Fruit fly (Drosophila melanogaster): ENCODE data around the gene escl.
A peak's percentile ranks its signal among the peaks of the same experiment; 100 is the strongest.

Gene escl

DNA sequence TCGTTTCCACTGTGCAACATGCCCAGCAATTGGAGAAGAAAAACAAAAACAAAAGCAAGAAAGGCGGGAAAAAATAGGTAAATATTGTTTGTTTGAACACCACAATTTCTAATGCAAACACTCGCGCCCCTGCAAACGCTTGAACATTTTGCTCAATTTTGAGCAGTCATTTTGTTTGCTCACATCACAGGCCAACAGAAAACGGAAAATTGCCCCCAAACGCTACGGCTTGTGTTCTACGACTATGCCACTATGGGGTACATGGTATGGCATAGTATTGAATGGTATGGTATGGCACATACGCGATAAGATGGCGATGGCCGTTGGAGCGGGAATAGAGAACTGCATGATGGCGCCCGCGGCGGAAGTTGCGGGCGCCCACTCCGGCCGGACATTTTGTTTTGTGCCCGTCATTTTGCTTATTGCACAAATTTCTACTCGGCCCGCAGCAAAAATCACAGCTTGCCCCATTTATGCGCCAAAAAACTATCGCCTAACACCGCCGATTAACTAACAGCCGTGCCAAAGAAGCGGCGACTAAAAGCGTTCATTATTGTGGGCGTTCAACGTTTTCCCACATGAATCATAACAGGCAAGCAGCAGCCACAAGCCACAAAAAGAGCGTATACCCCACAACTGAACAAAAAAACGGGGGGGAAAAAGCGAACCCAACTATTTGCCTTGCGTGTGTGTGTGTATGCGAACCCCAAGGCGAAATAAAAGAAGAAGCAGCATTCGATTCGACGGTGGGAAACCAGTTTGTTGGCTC, 13.7 kb downstream of the escl start (continued):
- peak in 1 of 3 experiments; percentile 73 for TF ChIP-seq lola (GFP tag; optimal IDR thresholded peaks at IDR 0.05)
- peak; percentile 77 for TF ChIP-seq CG12219 (GFP tag; optimal IDR thresholded peaks at IDR 0.05)
- TF ChIP-seq CG1024 (GFP tag; IDR thresholded peaks at IDR 0.05), result no peak
- TF ChIP-seq Adf1 (GFP tag; IDR thresholded peaks at IDR 0.05), result no peak
- no peak for TF ChIP-seq wdn (GFP tag; IDR thresholded peaks at IDR 0.05)
- TF ChIP-seq CG34376 (GFP tag; optimal IDR thresholded peaks at IDR 0.05), result peak; percentile 49
- TF ChIP-seq CG4404 (GFP tag; IDR thresholded peaks at IDR 0.05), result no peak
- peak; percentile 74 for TF ChIP-seq phol (tag; optimal IDR thresholded peaks at IDR 0.05)
- peak; percentile 80 for TF ChIP-seq PHDP (tag; optimal IDR thresholded peaks at IDR 0.05)
- peak; percentile 23 for TF ChIP-seq CG12155 (GFP tag; optimal IDR thresholded peaks at IDR 0.05)
- TF ChIP-seq Dp (GFP tag; optimal IDR thresholded peaks at IDR 0.05), result peak; percentile 39
- TF ChIP-seq fu2 (GFP tag; optimal IDR thresholded peaks at IDR 0.05), result no peak
- TF ChIP-seq sim (GFP tag; IDR thresholded peaks at IDR 0.05), result no peak
- TF ChIP-seq CG6765 (GFP tag; optimal IDR thresholded peaks at IDR 0.05), result peak; percentile 36
- no peak for TF ChIP-seq ssp (GFP tag; IDR thresholded peaks at IDR 0.05)
- TF ChIP-seq gro (GFP tag; optimal IDR thresholded peaks at IDR 0.05), result peak; percentile 42
- TF ChIP-seq Abd-B (GFP tag; optimal IDR thresholded peaks at IDR 0.05), result no peak
- peak; percentile 93 for TF ChIP-seq CG33557 (GFP tag; optimal IDR thresholded peaks at IDR 0.05)
- TF ChIP-seq CG14965 (GFP tag; optimal IDR thresholded peaks at IDR 0.05; ENCODE audit: borderline replicate concordance), result peak; percentile 9
- TF ChIP-seq lbe (GFP tag; optimal IDR thresholded peaks at IDR 0.05), result no peak
- TF ChIP-seq CG6175 (GFP tag; IDR thresholded peaks at IDR 0.05), result no peak
- TF ChIP-seq CG6654 (GFP tag; optimal IDR thresholded peaks at IDR 0.05), result peak; percentile 26
- peak; percentile 66 for TF ChIP-seq schlank (tag; optimal IDR thresholded peaks at IDR 0.05)
- peak; percentile 58 for TF ChIP-seq BEAF-32 (GFP tag; optimal IDR thresholded peaks at IDR 0.05)
- TF ChIP-seq CG11723 (GFP tag; optimal IDR thresholded peaks at IDR 0.05), result peak; percentile 78
- TF ChIP-seq chn (GFP tag; optimal IDR thresholded peaks at IDR 0.05), result peak; percentile 30
- TF ChIP-seq sna (GFP tag; IDR thresholded peaks at IDR 0.05; ENCODE audit: partially characterized antibody), result no peak
- TF ChIP-seq ERR (GFP tag; optimal IDR thresholded peaks at IDR 0.05), result peak; percentile 32
- TF ChIP-seq CG17385 (GFP tag; optimal IDR thresholded peaks at IDR 0.05), result peak; percentile 91
- TF ChIP-seq onecut (GFP tag; IDR thresholded peaks at IDR 0.05), result peak; percentile 44
- no peak for TF ChIP-seq pan (optimal IDR thresholded peaks at IDR 0.05)
- TF ChIP-seq pan (GFP tag; optimal IDR thresholded peaks at IDR 0.05 in 1 of 2, IDR thresholded peaks at IDR 0.05 in 1 of 2), result no peak
- TF ChIP-seq twi (tag; optimal IDR thresholded peaks at IDR 0.05), result peak; percentile 26
- peak; percentile 61 for TF ChIP-seq CG12071 (GFP tag; optimal IDR thresholded peaks at IDR 0.05)
- no peak for TF ChIP-seq chm (GFP tag; IDR thresholded peaks at IDR 0.05)
- no peak for TF ChIP-seq Nf-YB (GFP tag; optimal IDR thresholded peaks at IDR 0.05)
- peak; percentile 93 for TF ChIP-seq CG3407 (GFP tag; optimal IDR thresholded peaks at IDR 0.05)
- peak; percentile 62 for TF ChIP-seq pros (GFP tag; optimal IDR thresholded peaks at IDR 0.05)
- TF ChIP-seq exex (tag; optimal IDR thresholded peaks at IDR 0.05), result peak; percentile 79
- TF ChIP-seq TFAM (GFP tag; optimal IDR thresholded peaks at IDR 0.05), result no peak
- TF ChIP-seq HmgD (GFP tag; optimal IDR thresholded peaks at IDR 0.05), result no peak
- no peak for TF ChIP-seq nmo (GFP tag; optimal IDR thresholded peaks at IDR 0.05)
- TF ChIP-seq tx (GFP tag; optimal IDR thresholded peaks at IDR 0.05), result peak; percentile 22
- TF ChIP-seq Asciz (GFP tag; optimal IDR thresholded peaks at IDR 0.05), result peak; percentile 85
- TF ChIP-seq bcd (GFP tag; optimal IDR thresholded peaks at IDR 0.05), result peak; percentile 36
- TF ChIP-seq peb (GFP tag; IDR thresholded peaks at IDR 0.05), result no peak
- TF ChIP-seq CG12744 (GFP tag; optimal IDR thresholded peaks at IDR 0.05), result peak; percentile 34
- TF ChIP-seq dimm (GFP tag; IDR thresholded peaks at IDR 0.05), result no peak
- TF ChIP-seq gcm (GFP tag; optimal IDR thresholded peaks at IDR 0.05), result peak; percentile 68

Measured in whole organism, embryonic.